Worm (Caenorhabditis elegans): ENCODE data around the gene Y69E1A.1.
"Not testable (repeated sequence)": the region's sequence is repeated elsewhere in the genome, so short reads cannot be mapped to it uniquely, and the experiment has no call there.

DNA sequence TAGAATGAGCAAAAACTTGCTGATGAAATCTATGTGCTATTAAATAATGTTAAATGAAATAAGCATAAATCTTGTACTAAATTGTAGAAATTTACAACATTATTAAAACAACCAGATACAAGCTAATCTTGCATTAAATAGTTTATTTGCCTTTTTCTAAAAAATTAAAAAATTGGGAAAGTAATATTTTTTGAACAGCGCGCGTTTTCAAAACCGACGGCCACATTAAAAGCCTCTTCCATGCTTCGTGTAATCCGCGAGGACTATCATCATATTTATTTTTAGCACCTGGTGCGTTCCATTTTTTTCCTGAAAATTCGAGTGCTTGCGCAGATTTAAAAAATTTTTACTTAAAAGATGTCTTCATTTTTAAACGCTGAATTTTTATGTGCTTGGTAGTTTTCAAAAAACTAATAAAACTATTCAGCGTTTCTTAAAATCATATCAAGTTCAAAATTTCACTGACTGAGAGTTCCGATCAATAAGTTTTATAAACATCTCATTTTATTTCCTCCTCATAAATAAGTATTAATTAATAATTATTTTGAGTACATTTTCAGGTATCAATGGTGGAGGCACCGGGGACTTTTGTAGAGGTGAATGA lies 38.7 kb upstream of the Y69E1A.1 start, which contains the start of gene Y43E12A.3:
- not testable (repeated sequence) for TF ChIP-seq fos-1 (tag; optimal IDR thresholded peaks at IDR 0.05); nfya-1 (tag; optimal IDR thresholded peaks at IDR 0.05; ENCODE audit: insufficient read depth); nhr-12 (tag; optimal IDR thresholded peaks at IDR 0.05); ceh-16 (tag; optimal IDR thresholded peaks at IDR 0.05)

All from whole organism, L3 larva.